Worm (Caenorhabditis elegans) whole organism, L4 larva: ENCODE measurements around the gene irld-36.
"Not testable (repeated sequence)": the region's sequence is repeated elsewhere in the genome, so short reads cannot be mapped to it uniquely, and the experiment has no call there.

Source experiments
- ZK337.2 ChIP-seq: fragments of 200-800 bp; sonication (Bioruptor generic); IDR thresholded peaks from 2 replicates; pipeline ENCODE4 v1.3.6; 2022; ENCODE audit warnings: missing genetic modification reagents, missing genetic modification characterization, missing compliant biosample characterization
- fos-1 ChIP-seq: fragments of 150-350 bp; optimal IDR thresholded peaks from 2 replicates; lab custom pipeline; 2014; ENCODE audit warnings: missing biosample characterization, missing genetic modification characterization
- nhr-11 ChIP-seq: fragments of 150-350 bp; optimal IDR thresholded peaks from 2 replicates; lab custom pipeline; 2014; ENCODE audit warnings: missing biosample characterization, missing genetic modification characterization

DNA sequence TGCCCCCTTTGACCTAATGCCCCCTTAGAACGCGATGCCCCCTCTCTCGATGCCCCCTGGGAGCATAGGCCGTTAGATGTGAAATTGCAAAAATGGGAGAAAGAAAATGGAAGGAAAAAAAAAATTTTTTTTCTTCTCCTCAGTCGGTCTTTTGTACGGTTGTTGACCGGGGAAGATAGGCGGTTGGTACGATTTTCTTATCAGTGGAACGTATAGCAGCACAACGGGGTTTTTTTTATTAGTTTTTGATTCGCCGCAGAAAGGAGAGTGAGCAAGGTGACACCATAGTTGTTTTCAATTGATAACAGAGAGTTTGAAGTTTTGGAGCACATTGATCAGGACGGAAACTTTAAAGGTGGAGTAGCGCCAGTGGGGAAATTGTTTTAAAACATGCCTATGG is 19.5 kb upstream of the irld-36 start:
- TF ChIP-seq nhr-11; ZK337.2 (GFP tag; lab: Robert Waterston, UW); fos-1 (tag; lab: Kevin White, UChicago): not testable (repeated sequence)
